Worm (Caenorhabditis elegans) whole organism, mixed stage, embryonic: ENCODE results near the gene F21C10.9.

ENCODE experiments used
- ces-1 ChIP-seq: fragments of 150-350 bp; optimal IDR thresholded peaks from 2 replicates; lab custom pipeline; 2014; ENCODE audit warnings: missing biosample characterization, missing genetic modification reagents, missing genetic modification characterization
- elt-3 ChIP-seq: fragments of 150-350 bp; optimal IDR thresholded peaks from 2 replicates; lab custom pipeline; 2014; ENCODE audit warnings: missing biosample characterization, missing genetic modification characterization
- flh-1 ChIP-seq: fragments of 200-800 bp; sonication (Bioruptor generic); optimal IDR thresholded peaks from 2 replicates; lab custom pipeline; 2018; ENCODE audit warnings: mild to moderate bottlenecking, missing genetic modification characterization, moderate library complexity, missing compliant biosample characterization
- lin-13 ChIP-seq: fragments of 150-350 bp; optimal IDR thresholded peaks from 2 replicates; lab custom pipeline; 2014; ENCODE audit warnings: missing biosample characterization, missing genetic modification characterization
- lsy-2 ChIP-seq: fragments of 150-350 bp; optimal IDR thresholded peaks from 2 replicates; lab custom pipeline; 2014; ENCODE audit warnings: missing biosample characterization, missing genetic modification characterization
- nhr-28 ChIP-seq: fragments of 150-350 bp; optimal IDR thresholded peaks from 2 replicates; lab custom pipeline; 2014; ENCODE audit warnings: missing biosample characterization, missing genetic modification characterization
- nhr-76 ChIP-seq: sonication (generic microtip); optimal IDR thresholded peaks from 2 replicates; lab custom pipeline; 2017; ENCODE audit warnings: missing biosample characterization, missing genetic modification characterization
- pha-4 ChIP-seq: fragments of 150-350 bp; optimal IDR thresholded peaks from 2 replicates; lab custom pipeline; 2018; ENCODE audit warnings: missing biosample characterization, missing genetic modification reagents, missing genetic modification characterization
- sptf-1 ChIP-seq: sonication (generic microtip); optimal IDR thresholded peaks from 2 replicates; lab custom pipeline; 2017; ENCODE audit warnings: mild to moderate bottlenecking, missing genetic modification characterization, moderate library complexity, missing compliant biosample characterization
- unc-39 ChIP-seq: fragments of 150-350 bp; optimal IDR thresholded peaks from 2 replicates; lab custom pipeline; 2014; ENCODE audit warnings: missing biosample characterization, missing genetic modification characterization
- unc-62 ChIP-seq: fragments of 150-350 bp; optimal IDR thresholded peaks from 2 replicates; lab custom pipeline; 2014; ENCODE audit warnings: missing biosample characterization, missing genetic modification reagents, missing genetic modification characterization
- zip-8 ChIP-seq: fragments of 150-350 bp; optimal IDR thresholded peaks from 2 replicates; lab custom pipeline; 2014; ENCODE audit warnings: missing biosample characterization, missing genetic modification characterization

ce11 chrV:9094976-9095375 lies 3.5 kb downstream of the F21C10.9 start:
- no peak for TF ChIP-seq nhr-76 (tag; lab: Kevin White, UChicago)
- TF ChIP-seq nhr-28 (tag; lab: Kevin White, UChicago): no peak
- no peak for TF ChIP-seq pha-4
- no peak for TF ChIP-seq unc-62 (GFP tag; lab: Kevin White, UChicago)
- TF ChIP-seq elt-3 (tag; lab: Kevin White, UChicago): no peak
- TF ChIP-seq unc-39 (tag; lab: Kevin White, UChicago): no peak
- no peak for TF ChIP-seq zip-8
- TF ChIP-seq ces-1 (GFP tag; lab: Kevin White, UChicago): no peak
- TF ChIP-seq lsy-2 (tag; lab: Kevin White, UChicago): no peak
- no peak for TF ChIP-seq sptf-1 (tag; lab: Kevin White, UChicago)
- TF ChIP-seq lin-13 (tag; lab: Kevin White, UChicago): no peak
- no peak for TF ChIP-seq flh-1
